Worm (Caenorhabditis elegans) whole organism, L1 larva: ENCODE measurements around the gene F17H10.1.

ENCODE experiments used
- F16B12.6 ChIP-seq: fragments of 150-350 bp; optimal IDR thresholded peaks from 2 replicates; lab custom pipeline; 2014; ENCODE audit warnings: missing biosample characterization, missing genetic modification characterization
- aly-2 ChIP-seq: fragments of 150-350 bp; optimal IDR thresholded peaks from 2 replicates; lab custom pipeline; 2014; ENCODE audit warnings: missing biosample characterization, missing genetic modification characterization
- ceh-82 ChIP-seq, 3 experiments: fragments of 150-350 bp in 1 of 3; sonication (generic microtip) in 2 of 3; optimal IDR thresholded peaks; 2 replicates each; lab custom pipeline; 2014 to 2017; ENCODE audit warnings: missing biosample characterization in 3 of 3, missing genetic modification characterization in 3 of 3
- lin-15B ChIP-seq: fragments of 150-350 bp; sonication (generic microtip); optimal IDR thresholded peaks from 3 replicates; lab custom pipeline; 2014; ENCODE audit warnings: missing biosample characterization, missing genetic modification characterization
- lin-39 ChIP-seq: fragments of 150-350 bp; optimal IDR thresholded peaks from 2 replicates; lab custom pipeline; 2014; ENCODE audit warnings: missing biosample characterization, missing genetic modification reagents, missing genetic modification characterization
- mdl-1 ChIP-seq, 2 experiments: fragments of 150-350 bp; optimal IDR thresholded peaks; 2 replicates each; lab custom pipeline; 2014 to 2017; ENCODE audit warnings: missing biosample characterization in 2 of 2, missing genetic modification characterization in 2 of 2, inconsistent platforms in 1 of 2
- nhr-20 ChIP-seq: sonication (generic microtip); optimal IDR thresholded peaks from 2 replicates; lab custom pipeline; 2016; ENCODE audit warnings: mild to moderate bottlenecking, missing genetic modification characterization, missing compliant biosample characterization
- unc-62 ChIP-seq: fragments of 150-350 bp; optimal IDR thresholded peaks from 2 replicates; lab custom pipeline; 2014; ENCODE audit warnings: missing biosample characterization, missing genetic modification reagents, missing genetic modification characterization

ce11 chrX:13062934-13063585, 42.0 kb upstream of the F17H10.1 start, which contains the start of gene K03A11.5:
- no peak for TF ChIP-seq mdl-1 (tag; optimal IDR thresholded peaks at IDR 0.05; lab: Kevin White, UChicago)
- no peak for TF ChIP-seq nhr-20 (tag; lab: Kevin White, UChicago)
- TF ChIP-seq ceh-82 (tag; optimal IDR thresholded peaks at IDR 0.05; lab: Kevin White, UChicago): no peak
- TF ChIP-seq unc-62 (GFP tag; lab: Kevin White, UChicago): no peak
- no peak for TF ChIP-seq lin-15B (tag; lab: Kevin White, UChicago)
- no peak for TF ChIP-seq F16B12.6 (tag; lab: Kevin White, UChicago)
- no peak for TF ChIP-seq aly-2 (tag; lab: Kevin White, UChicago)
- no peak for TF ChIP-seq lin-39 (tag; lab: Kevin White, UChicago)
